Fruit fly (Drosophila melanogaster) Kc167 (cell line): ENCODE results near the gene CG15020.

Source experiments
- Myc ChIP-seq: fragments of >200 bp; optimal IDR thresholded peaks from 2 replicates; lab custom pipeline; 2017; ENCODE audit warnings: missing external identifiers
- Sin3A ChIP-seq: fragments of >200 bp; optimal IDR thresholded peaks from 2 replicates; lab custom pipeline; 2018; ENCODE audit warnings: missing external identifiers
- h ChIP-seq: fragments of >200 bp; optimal IDR thresholded peaks from 3 replicates; lab custom pipeline; 2018; ENCODE audit warnings: missing external identifiers
- psq ChIP-seq: fragments of >200 bp; optimal IDR thresholded peaks from 2 replicates; lab custom pipeline; 2017; ENCODE audit warnings: missing external identifiers

- TF ChIP-seq Sin3A (lab: Kevin White, UChicago) (no peak), h (lab: Kevin White, UChicago) (no peak), Myc (no peak), psq (lab: Kevin White, UChicago) (no peak)
Measured at dm6 chr3L:4397137-4397536, 24.3 kb upstream of the CG15020 start.
